Worm (Caenorhabditis elegans): ENCODE results near the gene cpr-3.
"Not testable (repeated sequence)": the region's sequence is repeated elsewhere in the genome, so short reads cannot be mapped to it uniquely, and the experiment has no call there.

Gene cpr-3

DNA sequence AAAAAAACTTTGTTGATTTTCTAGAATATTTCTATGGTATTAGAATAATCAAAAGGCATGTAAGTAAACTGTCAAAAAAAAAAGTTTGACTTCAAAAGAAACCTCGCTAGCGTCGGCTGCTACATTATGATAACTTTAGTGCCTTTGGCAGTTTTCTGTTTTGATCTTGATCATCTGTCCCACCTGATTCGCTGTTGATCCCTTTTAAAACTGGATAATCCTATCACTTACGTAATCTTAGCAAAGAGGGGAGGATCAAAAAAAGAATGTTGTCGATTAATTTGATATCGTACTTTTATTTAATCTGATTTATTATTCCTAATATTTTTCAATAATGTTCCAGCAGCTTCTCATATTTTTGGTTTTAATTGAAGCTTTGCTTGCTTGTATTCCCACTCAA is 38.6 kb downstream of the cpr-3 start, which contains the start of gene M01B2.8:
Gene M01B2.8, plus strand, starts transcription at position 301 of the 400 bp plus-strand sequence.
- TF ChIP-seq lsy-2 (tag; optimal IDR thresholded peaks at IDR 0.05) (no peak), nhr-237 (tag; optimal IDR thresholded peaks at IDR 0.05) (no peak), nhr-12 (tag; optimal IDR thresholded peaks at IDR 0.05) (no peak), ceh-39 (tag; optimal IDR thresholded peaks at IDR 0.05) (no peak), unc-120 (tag; optimal IDR thresholded peaks at IDR 0.05; ENCODE audit: poor library complexity, severe bottlenecking) (no peak), mep-1 (tag; optimal IDR thresholded peaks at IDR 0.05) (no peak), bed-3 (GFP tag; optimal IDR thresholded peaks at IDR 0.05) (no peak), snpc-4 (tag; optimal IDR thresholded peaks at IDR 0.05) (no peak)

DNA sequence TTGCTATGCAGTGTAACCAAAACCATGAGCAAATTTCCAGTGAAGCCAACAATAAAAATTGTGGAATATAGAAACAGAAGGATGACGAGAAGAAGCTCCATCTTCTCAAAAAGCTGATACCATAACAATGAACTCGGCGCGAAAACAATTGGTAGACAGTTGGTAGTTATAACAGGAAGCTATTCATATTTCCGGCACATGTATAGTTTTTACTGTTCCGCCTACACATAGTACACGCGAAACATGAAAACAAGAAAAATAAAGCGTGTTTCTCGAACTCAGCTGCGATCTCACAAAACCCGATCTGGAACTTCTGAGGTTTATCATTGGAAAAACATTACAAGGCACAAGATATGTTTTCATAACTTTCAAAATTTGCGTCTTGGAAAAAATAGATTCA is 39.5 kb downstream of the cpr-3 start, which contains the start of gene srsx-37:
Gene srsx-37, minus strand, starts transcription at position 101 of the 400 bp plus-strand sequence.
- TF ChIP-seq pha-4 (tag; optimal IDR thresholded peaks at IDR 0.05), result no peak
- no peak for TF ChIP-seq ceh-43 (GFP tag; optimal IDR thresholded peaks at IDR 0.05)
- no peak for TF ChIP-seq tbx-8 (GFP tag; optimal IDR thresholded peaks at IDR 0.05)
- no peak for TF ChIP-seq M03D4.4 (tag; optimal IDR thresholded peaks at IDR 0.05)
- TF ChIP-seq unc-39 (tag; optimal IDR thresholded peaks at IDR 0.05), result no peak
- TF ChIP-seq elt-3 (tag; optimal IDR thresholded peaks at IDR 0.05), result no peak
- TF ChIP-seq elt-1 (tag; optimal IDR thresholded peaks at IDR 0.05; ENCODE audit: borderline replicate concordance, insufficient read depth), result no peak
- no peak for TF ChIP-seq sem-2 (GFP tag; optimal IDR thresholded peaks at IDR 0.05)
- TF ChIP-seq lin-32 (GFP tag; optimal IDR thresholded peaks at IDR 0.05), result no peak
- no peak for TF ChIP-seq lin-13 (tag; optimal IDR thresholded peaks at IDR 0.05)
- TF ChIP-seq cnd-1 (tag; optimal IDR thresholded peaks at IDR 0.05), result no peak
- TF ChIP-seq ham-2 (GFP tag; optimal IDR thresholded peaks at IDR 0.05), result no peak
- no peak for TF ChIP-seq nhr-2 (tag; optimal IDR thresholded peaks at IDR 0.05)
- TF ChIP-seq lsy-2 (tag; optimal IDR thresholded peaks at IDR 0.05), result no peak

DNA sequence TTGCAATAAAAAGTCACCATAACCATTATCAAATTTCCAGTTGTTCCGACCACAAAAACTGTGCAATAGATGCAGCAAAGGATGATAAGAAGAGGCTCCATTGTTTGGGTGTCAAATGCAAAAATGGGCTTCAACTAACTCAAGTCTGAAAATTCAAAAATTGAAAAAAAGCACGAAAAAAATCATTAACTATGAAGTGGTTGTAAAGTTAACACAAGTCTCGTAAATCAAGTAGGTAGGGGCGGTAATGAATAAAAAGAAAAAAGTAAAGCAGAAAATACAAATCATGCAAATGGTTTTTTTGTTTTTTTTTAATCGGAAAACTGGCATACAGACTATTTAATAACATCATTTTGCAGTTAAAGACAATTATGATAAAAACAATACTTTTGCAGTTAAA is 41.8 kb downstream of the cpr-3 start, which contains the start of gene srsx-39:
Gene srsx-39, minus strand, starts transcription at position 101 of the 400 bp plus-strand sequence.
- not testable (repeated sequence) for TF ChIP-seq nhr-2, nhr-28, sptf-1 (tag; optimal IDR thresholded peaks at IDR 0.05)

DNA sequence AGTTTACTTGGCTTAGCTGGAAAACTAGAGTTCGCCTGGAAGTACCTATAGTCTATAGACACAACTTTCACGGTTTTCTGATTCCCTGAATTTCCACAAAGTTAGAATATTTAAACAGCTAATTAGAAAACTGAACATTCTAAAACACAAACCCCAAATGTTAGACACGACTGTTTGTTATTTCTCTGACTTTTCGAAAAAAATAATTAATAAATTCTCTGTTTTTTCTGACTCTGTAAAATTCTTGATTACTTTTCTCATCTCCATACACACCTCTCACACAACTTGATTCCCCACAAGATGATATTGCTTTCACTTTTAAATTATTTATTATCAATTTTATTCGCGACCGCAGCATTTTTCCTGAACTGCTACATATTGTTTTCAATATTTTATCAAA is 45.0 kb downstream of the cpr-3 start, which contains the start of gene srbc-75:
Gene srbc-75, plus strand, starts transcription at position 301 of the 400 bp plus-strand sequence.
- TF ChIP-seq elt-3 (tag; optimal IDR thresholded peaks at IDR 0.05), result no peak
- TF ChIP-seq lin-13 (tag; optimal IDR thresholded peaks at IDR 0.05), result no peak

DNA sequence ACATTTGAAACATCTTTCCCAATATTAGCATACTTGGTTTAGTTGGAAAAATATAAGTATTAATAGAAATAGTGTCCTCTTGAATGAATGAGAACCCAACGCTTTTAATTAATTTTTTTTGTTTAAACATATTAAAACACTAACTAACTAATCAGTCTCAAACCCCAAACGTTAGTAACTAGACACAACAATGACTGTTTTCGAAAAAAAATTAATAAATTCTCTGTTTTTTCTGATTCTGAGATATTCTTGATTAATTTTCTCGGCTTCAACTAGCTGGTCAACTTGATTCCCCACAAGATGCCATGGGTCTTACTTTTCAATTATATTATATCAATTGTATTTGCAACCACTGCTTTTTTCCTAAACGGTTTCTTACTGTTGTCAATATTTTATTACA is 46.4 kb downstream of the cpr-3 start, which contains the start of gene srbc-76:
Gene srbc-76, plus strand, starts transcription at position 301 of the 400 bp plus-strand sequence.
- TF ChIP-seq M03D4.4 (tag; optimal IDR thresholded peaks at IDR 0.05), result no peak
- TF ChIP-seq pha-4 (tag; optimal IDR thresholded peaks at IDR 0.05), result no peak
- no peak for TF ChIP-seq unc-62 (GFP tag; optimal IDR thresholded peaks at IDR 0.05)
- no peak for TF ChIP-seq nhr-28 (tag; optimal IDR thresholded peaks at IDR 0.05)
- no peak for TF ChIP-seq cnd-1 (tag; optimal IDR thresholded peaks at IDR 0.05)
- TF ChIP-seq nhr-237 (tag; optimal IDR thresholded peaks at IDR 0.05), result no peak
- no peak for TF ChIP-seq elt-1 (tag; optimal IDR thresholded peaks at IDR 0.05; ENCODE audit: borderline replicate concordance, insufficient read depth)
- TF ChIP-seq drap-1 (GFP tag; optimal IDR thresholded peaks at IDR 0.05), result no peak
- TF ChIP-seq sem-2 (GFP tag; optimal IDR thresholded peaks at IDR 0.05), result no peak
- TF ChIP-seq mls-2 (tag; optimal IDR thresholded peaks at IDR 0.05), result no peak
- no peak for TF ChIP-seq bed-3 (GFP tag; optimal IDR thresholded peaks at IDR 0.05)
- TF ChIP-seq unc-39 (tag; optimal IDR thresholded peaks at IDR 0.05), result no peak
- no peak for TF ChIP-seq mab-5 (tag; optimal IDR thresholded peaks at IDR 0.05)

DNA sequence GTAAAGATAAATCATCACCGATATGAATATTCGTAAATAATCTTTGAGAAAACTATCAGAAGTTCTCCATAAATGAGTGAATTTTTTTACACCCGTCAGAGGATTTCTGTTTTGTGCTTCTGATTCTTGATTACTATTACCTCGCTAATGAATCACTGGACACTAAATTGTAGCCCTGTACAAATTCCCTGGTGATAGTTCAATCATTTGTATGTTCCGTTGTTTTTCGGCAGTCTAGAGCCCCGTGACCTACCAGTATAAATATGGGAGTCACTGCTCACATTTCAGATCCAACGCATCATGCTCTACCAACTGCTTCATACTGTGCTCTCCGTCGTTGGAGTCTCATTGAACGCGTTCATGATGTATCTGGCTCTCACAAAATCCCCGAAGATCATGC is 48.2 kb downstream of the cpr-3 start, which contains the start of gene srd-28:
Gene srd-28, plus strand, starts transcription at position 301 of the 400 bp plus-strand sequence.
- not testable (repeated sequence) for TF ChIP-seq pha-4 (tag; optimal IDR thresholded peaks at IDR 0.05); sem-2 (GFP tag; optimal IDR thresholded peaks at IDR 0.05); zip-8 (tag; optimal IDR thresholded peaks at IDR 0.05)

Data from whole organism, mixed stage, embryonic.